Fruit fly (Drosophila melanogaster) whole organism, embryonic: ENCODE measurements around the gene mthl1.

ENCODE experiments used
- Asciz ChIP-seq: fragments of 200-800 bp; sonication (Bioruptor generic); optimal IDR thresholded peaks from 2 replicates; lab custom pipeline; 2017; ENCODE audit warnings: missing biosample characterization, mild to moderate bottlenecking, missing genetic modification characterization, missing genetic modification reagents
- CG10209 ChIP-seq: fragments of 200-800 bp; sonication (Bioruptor generic); optimal IDR thresholded peaks from 3 replicates; lab custom pipeline; 2017; ENCODE audit warnings: missing biosample characterization, mild to moderate bottlenecking, missing genetic modification characterization, missing genetic modification reagents
- CG10959 ChIP-seq: fragments of 200-800 bp; sonication (Bioruptor generic); IDR thresholded peaks from 2 replicates; pipeline ENCODE4 v1.3.6; 2022; ENCODE audit warnings: missing biosample characterization, missing genetic modification characterization
- CG11504 ChIP-seq: fragments of 200-800 bp; sonication (Bioruptor generic); optimal IDR thresholded peaks from 3 replicates; lab custom pipeline; 2019; ENCODE audit warnings: missing biosample characterization, mild to moderate bottlenecking, missing genetic modification characterization, moderate library complexity
- CG12769 ChIP-seq: fragments of 200-800 bp; sonication (Bioruptor generic); optimal IDR thresholded peaks from 2 replicates; lab custom pipeline; 2019; ENCODE audit warnings: missing biosample characterization, mild to moderate bottlenecking, missing genetic modification characterization, moderate library complexity
- CG13424 ChIP-seq: fragments of 200-800 bp; sonication (Bioruptor generic); optimal IDR thresholded peaks from 2 replicates; lab custom pipeline; 2019; ENCODE audit warnings: missing biosample characterization, mild to moderate bottlenecking, missing genetic modification characterization, moderate library complexity
- CG13624 ChIP-seq: fragments of 200-800 bp; sonication (Bioruptor generic); optimal IDR thresholded peaks from 2 replicates; lab custom pipeline; 2016; ENCODE audit warnings: missing biosample characterization, missing genetic modification characterization
- CG14441 ChIP-seq: fragments of 200-800 bp; sonication (Bioruptor generic); IDR thresholded peaks from 2 replicates; pipeline ENCODE4 v1.3.6; 2022; ENCODE audit warnings: missing biosample characterization, missing genetic modification characterization
- CG14860 ChIP-seq: fragments of 200-800 bp; sonication (Bioruptor generic); IDR thresholded peaks from 3 replicates; pipeline ENCODE4 v1.3.6; 2022; ENCODE audit warnings: missing biosample characterization, missing genetic modification characterization; ENCODE audit not compliant: partially characterized antibody
- CG15696 ChIP-seq: fragments of 200-800 bp; sonication (Bioruptor generic); optimal IDR thresholded peaks from 2 replicates; lab custom pipeline; 2019; ENCODE audit warnings: missing biosample characterization, mild to moderate bottlenecking, missing genetic modification characterization, moderate library complexity
- CG17385 ChIP-seq: fragments of 200-800 bp; sonication (Bioruptor generic); optimal IDR thresholded peaks from 3 replicates; lab custom pipeline; 2018; ENCODE audit warnings: missing biosample characterization, mild to moderate bottlenecking, missing genetic modification characterization
- CG17568 ChIP-seq: fragments of 200-800 bp; sonication (Bioruptor generic); optimal IDR thresholded peaks from 2 replicates; lab custom pipeline; 2018; ENCODE audit warnings: missing biosample characterization, mild to moderate bottlenecking, missing genetic modification characterization, moderate library complexity
- CG1832 ChIP-seq: fragments of 200-800 bp; sonication (Bioruptor generic); optimal IDR thresholded peaks from 2 replicates; lab custom pipeline; 2017; ENCODE audit warnings: missing biosample characterization, mild to moderate bottlenecking, missing genetic modification characterization, inconsistent platforms
- CG2712 ChIP-seq: fragments of 200-800 bp; optimal IDR thresholded peaks from 3 replicates; lab custom pipeline; 2019; ENCODE audit warnings: missing biosample characterization, mild to moderate bottlenecking, missing genetic modification characterization, moderate library complexity
- CG33557 ChIP-seq: fragments of 200-800 bp; sonication (Bioruptor generic); optimal IDR thresholded peaks from 2 replicates; lab custom pipeline; 2019; ENCODE audit warnings: missing biosample characterization, mild to moderate bottlenecking, missing genetic modification characterization, moderate library complexity
- CG4404 ChIP-seq: fragments of 200-800 bp; sonication (Bioruptor generic); IDR thresholded peaks from 2 replicates; pipeline ENCODE4 v1.3.6; 2022; ENCODE audit warnings: missing biosample characterization, missing genetic modification characterization
- CG7271 ChIP-seq: fragments of 200-800 bp; sonication (Bioruptor generic); optimal IDR thresholded peaks from 2 replicates; lab custom pipeline; 2018; ENCODE audit warnings: missing biosample characterization, mild to moderate bottlenecking, missing genetic modification characterization, moderate library complexity
- CG7839 ChIP-seq: fragments of 200-800 bp; sonication (Bioruptor generic); optimal IDR thresholded peaks from 3 replicates; lab custom pipeline; 2018; ENCODE audit warnings: missing biosample characterization, mild to moderate bottlenecking, missing genetic modification characterization, moderate library complexity
- CG8359 ChIP-seq: fragments of 200-800 bp; sonication (Bioruptor generic); optimal IDR thresholded peaks from 2 replicates; lab custom pipeline; 2017; ENCODE audit warnings: missing biosample characterization, mild to moderate bottlenecking, missing genetic modification characterization, borderline replicate concordance
- CG9215 ChIP-seq: fragments of 200-800 bp; sonication (Bioruptor generic); IDR thresholded peaks from 2 replicates; pipeline ENCODE4 v1.3.6; 2022; ENCODE audit warnings: missing biosample characterization, missing genetic modification characterization
- CoRest ChIP-seq: fragments of 200-800 bp; sonication (Bioruptor generic); optimal IDR thresholded peaks from 3 replicates; lab custom pipeline; 2018; ENCODE audit warnings: missing biosample characterization, mild to moderate bottlenecking, missing genetic modification characterization, moderate library complexity
- Dip3 ChIP-seq: fragments of 200-800 bp; sonication (Bioruptor generic); optimal IDR thresholded peaks from 3 replicates; lab custom pipeline; 2016; ENCODE audit warnings: missing biosample characterization, missing genetic modification characterization
- Ets65A ChIP-seq: fragments of 200-800 bp; sonication (Bioruptor generic); peaks from one replicate; lab custom pipeline; 2016; ENCODE audit warnings: missing biosample characterization, missing genetic modification characterization
- Fer3 ChIP-seq: fragments of 200-800 bp; sonication (Bioruptor generic); optimal IDR thresholded peaks from 2 replicates; lab custom pipeline; 2018; ENCODE audit warnings: missing biosample characterization, mild to moderate bottlenecking, missing genetic modification characterization, moderate library complexity
- Med ChIP-seq: fragments of 200-800 bp; sonication (Bioruptor generic); peaks from one replicate; lab custom pipeline; 2016; ENCODE audit warnings: missing biosample characterization, missing genetic modification characterization, mild to moderate bottlenecking, inconsistent platforms, moderate library complexity
- Nf-YC ChIP-seq: fragments of 200-800 bp; optimal IDR thresholded peaks from 3 replicates; lab custom pipeline; 2019; ENCODE audit warnings: missing biosample characterization, mild to moderate bottlenecking, missing genetic modification characterization, moderate library complexity
- Spps ChIP-seq: fragments of 200-800 bp; sonication (Bioruptor generic); optimal IDR thresholded peaks from 2 replicates; lab custom pipeline; 2018; ENCODE audit warnings: missing biosample characterization, mild to moderate bottlenecking, missing genetic modification characterization
- Xrp1 ChIP-seq: fragments of 200-800 bp; sonication (Bioruptor generic); IDR thresholded peaks from 2 replicates; pipeline ENCODE4 v1.3.6; 2022; ENCODE audit warnings: missing biosample characterization, missing genetic modification characterization
- aop ChIP-seq: fragments of 200-800 bp; sonication (Bioruptor generic); IDR thresholded peaks from 2 replicates; pipeline ENCODE4 v1.3.6; 2022; ENCODE audit warnings: missing biosample characterization, missing genetic modification characterization
- az2 ChIP-seq: fragments of 200-800 bp; sonication (Bioruptor generic); optimal IDR thresholded peaks from 3 replicates; lab custom pipeline; 2016; ENCODE audit warnings: missing biosample characterization, missing genetic modification characterization
- br ChIP-seq: fragments of >200 bp; optimal IDR thresholded peaks from 2 replicates; lab custom pipeline; 2017
- bsh ChIP-seq, 2 experiments: fragments of 200-800 bp; sonication (Bioruptor generic); optimal IDR thresholded peaks; 2 replicates each; lab custom pipeline; 2017 to 2018; ENCODE audit warnings: mild to moderate bottlenecking in 2 of 2, missing biosample characterization in 2 of 2, missing genetic modification characterization in 2 of 2, moderate library complexity in 1 of 2
- btn ChIP-seq: fragments of 200-800 bp; sonication (Bioruptor generic); optimal IDR thresholded peaks from 2 replicates; lab custom pipeline; 2016; ENCODE audit warnings: missing biosample characterization, missing genetic modification characterization
- croc ChIP-seq: fragments of 200-800 bp; sonication (Bioruptor generic); conservative IDR thresholded peaks from 3 replicates; pipeline ENCODE4 v1.3.6; 2022; ENCODE audit warnings: missing biosample characterization, missing genetic modification characterization
- crol ChIP-seq: fragments of 200-800 bp; sonication (Bioruptor generic); IDR thresholded peaks from 2 replicates; pipeline ENCODE4 v1.3.6; 2022; ENCODE audit warnings: missing biosample characterization, missing genetic modification characterization
- dmrt11E ChIP-seq: fragments of 200-800 bp; sonication (Bioruptor generic); optimal IDR thresholded peaks from 3 replicates; lab custom pipeline; 2018; ENCODE audit warnings: missing biosample characterization, mild to moderate bottlenecking, missing genetic modification characterization, moderate library complexity
- dmrt99B ChIP-seq: fragments of 200-800 bp; sonication (Bioruptor generic); optimal IDR thresholded peaks from 2 replicates; lab custom pipeline; 2018; ENCODE audit warnings: missing biosample characterization, mild to moderate bottlenecking, missing genetic modification characterization, moderate library complexity
- exex ChIP-seq: fragments of 200-800 bp; sonication (Bioruptor generic); optimal IDR thresholded peaks from 4 replicates; lab custom pipeline; 2018; ENCODE audit warnings: missing biosample characterization, mild to moderate bottlenecking, missing genetic modification characterization, moderate library complexity
- jing ChIP-seq: fragments of 200-800 bp; sonication (Bioruptor generic); optimal IDR thresholded peaks from 2 replicates; lab custom pipeline; 2018; ENCODE audit warnings: missing biosample characterization, mild to moderate bottlenecking, missing genetic modification characterization
- nmo ChIP-seq: fragments of 200-800 bp; sonication (Bioruptor generic); optimal IDR thresholded peaks from 2 replicates; lab custom pipeline; 2018; ENCODE audit warnings: missing biosample characterization, mild to moderate bottlenecking, missing genetic modification characterization, moderate library complexity
- phol ChIP-seq: fragments of 200-800 bp; sonication (Bioruptor generic); optimal IDR thresholded peaks from 3 replicates; lab custom pipeline; 2018; ENCODE audit warnings: missing biosample characterization, mild to moderate bottlenecking, missing genetic modification characterization, moderate library complexity
- sens ChIP-seq: fragments of 200-800 bp; sonication (Bioruptor generic); peaks from one replicate; lab custom pipeline; 2016; ENCODE audit warnings: missing biosample characterization, missing genetic modification characterization
- sr ChIP-seq: fragments of 200-800 bp; sonication (Bioruptor generic); IDR thresholded peaks from 3 replicates; pipeline ENCODE4 v1.3.6; 2022; ENCODE audit warnings: missing biosample characterization, missing genetic modification characterization
- tll ChIP-seq, 2 experiments: fragments of 200-800 bp in 1 of 2; fragments of >200 bp in 1 of 2; sonication (Bioruptor generic) in 1 of 2; optimal IDR thresholded peaks; 2 replicates each; lab custom pipeline; 2017 to 2019; ENCODE audit warnings: missing biosample characterization in 2 of 2, missing genetic modification characterization in 2 of 2, mild to moderate bottlenecking in 1 of 2, moderate library complexity in 1 of 2
- tna ChIP-seq: fragments of 200-800 bp; sonication (Bioruptor generic); IDR thresholded peaks from 2 replicates; pipeline ENCODE4 v1.3.6; 2022; ENCODE audit warnings: missing biosample characterization, missing genetic modification characterization; ENCODE audit not compliant: partially characterized antibody
- usp ChIP-seq: fragments of >200 bp; optimal IDR thresholded peaks from 2 replicates; lab custom pipeline; 2017; ENCODE audit warnings: missing biosample characterization, missing genetic modification characterization

mthl1 gene

DNA sequence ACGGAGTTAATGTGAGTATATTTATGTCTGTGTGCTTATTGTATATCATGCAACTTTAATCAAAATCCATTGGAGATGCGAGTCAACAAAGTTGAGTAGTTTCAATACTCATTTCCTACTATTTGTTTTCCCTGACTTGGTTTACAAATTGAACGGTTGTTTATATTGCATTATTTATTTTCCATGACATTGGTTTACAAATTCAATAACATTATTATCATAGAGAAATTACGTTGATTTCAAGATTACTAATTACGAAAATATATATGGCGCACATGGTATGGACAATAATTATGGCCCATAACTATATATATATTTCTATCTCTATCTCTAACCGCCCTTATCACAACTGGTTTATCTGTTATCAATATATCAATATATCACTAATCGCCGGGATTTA is 19.9 kb downstream of the mthl1 start (continued):
- no peak for TF ChIP-seq CG14860 (GFP tag; lab: Robert Waterston, UW)
- no peak for TF ChIP-seq btn (GFP tag; lab: Kevin White, UChicago)
- no peak for TF ChIP-seq CG7271 (tag; lab: Kevin White, UChicago)
- peak; percentile 5 for TF ChIP-seq CG33557
- no peak for TF ChIP-seq crol (GFP tag; lab: Robert Waterston, UW)
- TF ChIP-seq CG8359 (GFP tag; lab: Kevin White, UChicago), result no peak
- no peak for TF ChIP-seq usp (GFP tag; lab: Kevin White, UChicago)
- no peak for TF ChIP-seq CG13624 (GFP tag; lab: Kevin White, UChicago)
- no peak for TF ChIP-seq CG17568
- TF ChIP-seq CG1832, result no peak
- TF ChIP-seq CG10959 (GFP tag; lab: Robert Waterston, UW), result no peak
- no peak for TF ChIP-seq tna (GFP tag; lab: Robert Waterston, UW)
- TF ChIP-seq Xrp1 (GFP tag; lab: Robert Waterston, UW), result 0 out of 2 replicates have a peak, but pooled peaks have one; percentile 8
- no peak for TF ChIP-seq CG9215
- no peak for TF ChIP-seq CG4404
- TF ChIP-seq br (lab: Kevin White, UChicago), result no peak
- peak; percentile 53 for TF ChIP-seq sens
- no peak for TF ChIP-seq croc (GFP tag; lab: Robert Waterston, UW)
- TF ChIP-seq dmrt11E (tag; lab: Kevin White, UChicago), result peak; percentile 22
- TF ChIP-seq CG14441 (GFP tag; lab: Robert Waterston, UW), result no peak
- peak; percentile 53 for TF ChIP-seq CG15696 (tag; lab: Kevin White, UChicago)
- no peak for TF ChIP-seq tll (GFP tag; optimal IDR thresholded peaks at IDR 0.05; lab: Kevin White, UChicago)
- no peak for TF ChIP-seq CG10209 (GFP tag; lab: Kevin White, UChicago)
- no peak for TF ChIP-seq CG12769 (tag; lab: Kevin White, UChicago)
- no peak for TF ChIP-seq Dip3 (GFP tag; lab: Kevin White, UChicago)
- TF ChIP-seq Fer3, result no peak
- no peak for TF ChIP-seq Nf-YC (tag; lab: Kevin White, UChicago)
- TF ChIP-seq, all 482 proteins: peak for 5

dm6 chrX:16664405-16665064 is 23.8 kb downstream of the mthl1 start, which contains the start of gene CG15865:
CG15865 (minus strand) TSS chrX:16664455.
- TF ChIP-seq sens, result peak; percentile 64
- peak; percentile 0 for TF ChIP-seq exex (tag; lab: Kevin White, UChicago)
- TF ChIP-seq Ets65A, result peak; percentile 79
- TF ChIP-seq jing (GFP tag; lab: Kevin White, UChicago), result no peak
- peak; percentile 28 for TF ChIP-seq Med (GFP tag; lab: Kevin White, UChicago)

dm6 chrX:16669849-16670248 is 29.1 kb downstream of the mthl1 start:
- TF ChIP-seq sr (GFP tag; lab: Robert Waterston, UW) (no peak), aop (GFP tag; lab: Robert Waterston, UW) (peak; percentile 58; the same call in 1 of the 2 replicates)
- TF ChIP-seq, all 482 proteins: peak for 1

DNA sequence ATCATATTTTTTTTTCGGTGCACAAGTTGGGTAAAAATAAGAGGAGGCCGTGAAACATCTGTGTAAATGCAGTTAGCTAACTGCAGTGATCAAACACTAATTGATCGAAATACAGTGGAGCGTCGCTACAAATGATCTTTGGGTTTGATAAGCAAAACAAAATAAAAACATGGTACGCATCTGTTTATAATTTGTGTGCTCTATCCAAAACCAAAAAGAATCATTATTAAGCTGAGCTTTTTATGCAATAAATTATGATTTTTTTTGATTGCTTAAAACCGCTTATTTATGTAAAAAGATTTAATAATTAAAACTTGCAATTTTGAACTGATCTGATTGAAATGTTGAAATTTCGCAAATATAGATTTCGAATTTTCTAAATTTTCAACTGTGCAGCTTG is 29.5 kb downstream of the mthl1 start:
- TF ChIP-seq CG7839 (peak; percentile 31), az2 (GFP tag; lab: Kevin White, UChicago) (peak; percentile 13), dmrt99B (peak; percentile 52), bsh (GFP tag; optimal IDR thresholded peaks at IDR 0.05; lab: Kevin White, UChicago) (peak in 1 of 2 experiments; percentile 5), exex (tag; lab: Kevin White, UChicago) (no peak), Spps (no peak), phol (tag; lab: Kevin White, UChicago) (peak; percentile 29), CG17385 (GFP tag; lab: Kevin White, UChicago) (peak; percentile 18), CG13424 (no peak), nmo (GFP tag; lab: Kevin White, UChicago) (peak; percentile 6), Asciz (GFP tag; lab: Kevin White, UChicago) (peak; percentile 10), CG2712 (peak; percentile 13), CoRest (tag; lab: Kevin White, UChicago) (peak; percentile 17), CG11504 (tag; lab: Kevin White, UChicago) (peak; percentile 43)
